Worm (Caenorhabditis elegans) whole organism, mixed stage, embryonic: Measurements from ENCODE around the gene C28F5.1.

Source experiments
- M03D4.4 ChIP-seq: sonication (generic microtip); optimal IDR thresholded peaks from 2 replicates; lab custom pipeline; 2017; ENCODE audit warnings: mild to moderate bottlenecking, missing genetic modification characterization, missing compliant biosample characterization
- bed-3 ChIP-seq: fragments of 200-800 bp; sonication (Bioruptor generic); optimal IDR thresholded peaks from 3 replicates; lab custom pipeline; 2018; ENCODE audit warnings: mild to moderate bottlenecking, missing genetic modification characterization, moderate library complexity, missing compliant biosample characterization
- blmp-1 ChIP-seq: fragments of 150-350 bp; optimal IDR thresholded peaks from 2 replicates; lab custom pipeline; 2014; ENCODE audit warnings: missing biosample characterization, missing genetic modification characterization
- ceh-39 ChIP-seq: fragments of 150-350 bp; optimal IDR thresholded peaks from 2 replicates; lab custom pipeline; 2014; ENCODE audit warnings: missing biosample characterization, missing genetic modification characterization
- ceh-43 ChIP-seq: fragments of 200-800 bp; sonication (Bioruptor generic); optimal IDR thresholded peaks from 2 replicates; lab custom pipeline; 2018; ENCODE audit warnings: mild to moderate bottlenecking, missing genetic modification characterization, moderate library complexity, missing compliant biosample characterization
- ceh-83 ChIP-seq: fragments of 200-800 bp; sonication (Bioruptor generic); optimal IDR thresholded peaks from 2 replicates; lab custom pipeline; 2018; ENCODE audit warnings: mild to moderate bottlenecking, missing genetic modification characterization, missing compliant biosample characterization
- ces-1 ChIP-seq: fragments of 150-350 bp; optimal IDR thresholded peaks from 2 replicates; lab custom pipeline; 2014; ENCODE audit warnings: missing biosample characterization, missing genetic modification reagents, missing genetic modification characterization
- cnd-1 ChIP-seq: fragments of 200-800 bp; sonication (Bioruptor generic); optimal IDR thresholded peaks from 2 replicates; lab custom pipeline; 2018; ENCODE audit warnings: mild to moderate bottlenecking, missing genetic modification characterization, missing compliant biosample characterization
- drap-1 ChIP-seq: fragments of 200-800 bp; sonication (Bioruptor generic); optimal IDR thresholded peaks from 3 replicates; lab custom pipeline; 2018; ENCODE audit warnings: mild to moderate bottlenecking, missing genetic modification characterization, missing compliant biosample characterization
- elt-1 ChIP-seq: sonication (generic microtip); optimal IDR thresholded peaks from 2 replicates; lab custom pipeline; 2017; ENCODE audit warnings: missing genetic modification characterization, mild to moderate bottlenecking, missing compliant biosample characterization, antibody characterized with exemption, moderate library complexity, borderline replicate concordance; ENCODE audit not compliant: insufficient read depth
- elt-3 ChIP-seq: fragments of 150-350 bp; optimal IDR thresholded peaks from 2 replicates; lab custom pipeline; 2014; ENCODE audit warnings: missing biosample characterization, missing genetic modification characterization
- flh-1 ChIP-seq: fragments of 200-800 bp; sonication (Bioruptor generic); optimal IDR thresholded peaks from 2 replicates; lab custom pipeline; 2018; ENCODE audit warnings: mild to moderate bottlenecking, missing genetic modification characterization, moderate library complexity, missing compliant biosample characterization
- ham-2 ChIP-seq: fragments of 200-800 bp; sonication (Bioruptor generic); optimal IDR thresholded peaks from 2 replicates; lab custom pipeline; 2018; ENCODE audit warnings: mild to moderate bottlenecking, missing genetic modification characterization, missing compliant biosample characterization
- hlh-1 ChIP-seq: fragments of 150-350 bp; optimal IDR thresholded peaks from 2 replicates; lab custom pipeline; 2014; ENCODE audit warnings: missing biosample characterization, missing genetic modification reagents, missing genetic modification characterization
- lin-13 ChIP-seq: fragments of 150-350 bp; optimal IDR thresholded peaks from 2 replicates; lab custom pipeline; 2014; ENCODE audit warnings: missing biosample characterization, missing genetic modification characterization
- lin-32 ChIP-seq: fragments of 200-800 bp; sonication (Bioruptor generic); optimal IDR thresholded peaks from 2 replicates; lab custom pipeline; 2018; ENCODE audit warnings: mild to moderate bottlenecking, missing genetic modification characterization, missing compliant biosample characterization
- lsy-2 ChIP-seq: fragments of 150-350 bp; optimal IDR thresholded peaks from 2 replicates; lab custom pipeline; 2014; ENCODE audit warnings: missing biosample characterization, missing genetic modification characterization
- mab-5 ChIP-seq: fragments of 150-350 bp; optimal IDR thresholded peaks from 2 replicates; lab custom pipeline; 2014; ENCODE audit warnings: missing biosample characterization, missing genetic modification characterization
- mep-1 ChIP-seq: fragments of 150-350 bp; optimal IDR thresholded peaks from 2 replicates; lab custom pipeline; 2017; ENCODE audit warnings: missing biosample characterization, missing genetic modification reagents, missing genetic modification characterization, inconsistent platforms
- mls-2 ChIP-seq: sonication (generic microtip); optimal IDR thresholded peaks from 2 replicates; lab custom pipeline; 2016; ENCODE audit warnings: mild to moderate bottlenecking, missing genetic modification characterization, moderate library complexity, missing compliant biosample characterization
- nhr-12 ChIP-seq: fragments of 150-350 bp; optimal IDR thresholded peaks from 2 replicates; lab custom pipeline; 2014; ENCODE audit warnings: missing biosample characterization, missing genetic modification characterization
- nhr-2 ChIP-seq: fragments of 150-350 bp; optimal IDR thresholded peaks from 2 replicates; lab custom pipeline; 2014; ENCODE audit warnings: missing biosample characterization, missing genetic modification characterization
- nhr-237 ChIP-seq: fragments of 150-350 bp; optimal IDR thresholded peaks from 2 replicates; lab custom pipeline; 2014; ENCODE audit warnings: missing biosample characterization, missing genetic modification characterization
- nhr-28 ChIP-seq: fragments of 150-350 bp; optimal IDR thresholded peaks from 2 replicates; lab custom pipeline; 2014; ENCODE audit warnings: missing biosample characterization, missing genetic modification characterization
- nhr-76 ChIP-seq: sonication (generic microtip); optimal IDR thresholded peaks from 2 replicates; lab custom pipeline; 2017; ENCODE audit warnings: missing biosample characterization, missing genetic modification characterization
- pha-4 ChIP-seq: fragments of 150-350 bp; optimal IDR thresholded peaks from 2 replicates; lab custom pipeline; 2018; ENCODE audit warnings: missing biosample characterization, missing genetic modification reagents, missing genetic modification characterization
- sem-2 ChIP-seq: fragments of 200-800 bp; sonication (Bioruptor generic); optimal IDR thresholded peaks from 2 replicates; lab custom pipeline; 2018; ENCODE audit warnings: mild to moderate bottlenecking, missing genetic modification characterization, missing compliant biosample characterization
- snpc-4 ChIP-seq: fragments of 150-350 bp; optimal IDR thresholded peaks from 2 replicates; lab custom pipeline; 2014; ENCODE audit warnings: missing biosample characterization, missing genetic modification characterization
- sptf-1 ChIP-seq: sonication (generic microtip); optimal IDR thresholded peaks from 2 replicates; lab custom pipeline; 2017; ENCODE audit warnings: mild to moderate bottlenecking, missing genetic modification characterization, moderate library complexity, missing compliant biosample characterization
- tbx-8 ChIP-seq: fragments of 200-800 bp; sonication (Bioruptor generic); optimal IDR thresholded peaks from 2 replicates; lab custom pipeline; 2018; ENCODE audit warnings: mild to moderate bottlenecking, missing genetic modification characterization, moderate library complexity, missing compliant biosample characterization
- unc-120 ChIP-seq: sonication (generic microtip); optimal IDR thresholded peaks from 2 replicates; lab custom pipeline; 2017; ENCODE audit warnings: missing genetic modification characterization, missing compliant biosample characterization; ENCODE audit not compliant: poor library complexity, severe bottlenecking
- unc-39 ChIP-seq: fragments of 150-350 bp; optimal IDR thresholded peaks from 2 replicates; lab custom pipeline; 2014; ENCODE audit warnings: missing biosample characterization, missing genetic modification characterization
- unc-62 ChIP-seq: fragments of 150-350 bp; optimal IDR thresholded peaks from 2 replicates; lab custom pipeline; 2014; ENCODE audit warnings: missing biosample characterization, missing genetic modification reagents, missing genetic modification characterization
- zip-8 ChIP-seq: fragments of 150-350 bp; optimal IDR thresholded peaks from 2 replicates; lab custom pipeline; 2014; ENCODE audit warnings: missing biosample characterization, missing genetic modification characterization
- ztf-11 ChIP-seq: fragments of 150-350 bp; optimal IDR thresholded peaks from 2 replicates; lab custom pipeline; 2014; ENCODE audit warnings: missing biosample characterization, missing genetic modification characterization

C28F5.1 gene

DNA sequence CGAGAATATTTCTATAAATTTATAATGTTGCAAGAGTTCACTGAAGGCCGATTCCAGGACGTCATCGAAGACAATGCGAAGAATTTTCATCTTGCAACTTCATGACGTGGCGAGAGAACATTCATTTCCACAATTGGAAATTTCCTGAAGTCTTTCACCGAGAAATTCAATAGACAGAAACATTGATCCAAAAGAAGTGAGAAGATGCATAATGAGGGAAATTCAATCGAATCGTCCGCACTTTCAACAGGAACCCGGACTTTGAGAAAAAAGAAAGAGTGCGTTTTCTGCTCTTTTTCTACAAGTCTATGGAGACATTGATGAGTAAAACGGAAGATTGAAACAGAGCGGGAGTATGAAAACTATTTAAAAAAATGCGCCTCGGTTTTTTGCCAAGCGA, 35.8 kb upstream of the C28F5.1 start:
- TF ChIP-seq mep-1 (tag; lab: Kevin White, UChicago) (no peak), ces-1 (GFP tag; lab: Kevin White, UChicago) (peak; percentile 57)
- TF ChIP-seq, all 35 proteins: peak for 1

DNA sequence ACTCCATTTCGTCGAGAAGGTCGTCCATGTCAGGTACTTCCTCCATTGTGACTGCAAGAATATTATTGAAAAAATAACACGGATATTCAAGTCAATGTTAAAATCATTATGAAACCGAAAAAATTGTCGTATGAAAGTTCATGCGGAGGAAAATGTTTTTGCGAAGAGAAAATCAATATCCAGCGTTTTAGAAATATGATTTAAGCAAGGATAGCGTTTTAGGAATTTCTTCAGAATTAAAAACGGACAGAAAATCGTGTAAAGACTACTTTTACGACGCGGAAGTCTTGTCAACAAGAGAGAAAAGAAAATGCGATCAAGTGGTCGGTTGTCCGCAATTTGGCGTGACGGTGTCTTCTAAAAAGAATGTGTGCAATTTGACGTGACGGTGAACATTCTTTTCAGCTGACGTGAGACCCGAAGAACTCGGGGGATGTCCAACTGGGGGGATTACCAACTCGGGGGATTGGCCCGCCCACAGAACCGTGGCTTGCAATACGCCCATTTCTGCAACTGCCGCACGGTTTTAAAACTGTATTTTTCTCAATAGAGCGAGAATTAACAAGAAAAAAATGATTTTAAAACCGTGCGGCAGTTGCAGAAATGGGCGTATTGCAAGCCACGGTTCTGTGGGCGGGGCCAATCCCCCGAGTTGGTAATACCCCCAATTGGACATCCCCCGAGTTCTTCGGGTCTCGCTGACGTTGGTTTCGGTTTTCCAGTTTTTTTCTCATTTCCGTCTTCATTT, 26.4 kb upstream of the C28F5.1 start, which contains the start of the genes aka-1 and ubc-6:
Gene aka-1 (minus strand): TSS at position 51 of the 748 bp plus-strand sequence.
Gene ubc-6 (plus strand): TSS at position 701 of the 748 bp plus-strand sequence.
- TF ChIP-seq unc-39 (tag; lab: Kevin White, UChicago): no peak
- TF ChIP-seq tbx-8 (GFP tag; lab: Kevin White, UChicago): no peak
- TF ChIP-seq cnd-1 (tag; lab: Kevin White, UChicago): no peak
- no peak for TF ChIP-seq pha-4
- TF ChIP-seq elt-3: no peak
- TF ChIP-seq nhr-237 (tag; lab: Kevin White, UChicago): no peak
- TF ChIP-seq lin-13 (tag; lab: Kevin White, UChicago): peak; percentile 58
- TF ChIP-seq ham-2 (GFP tag; lab: Kevin White, UChicago): peak; percentile 16
- no peak for TF ChIP-seq ceh-83 (GFP tag; lab: Kevin White, UChicago)
- TF ChIP-seq elt-1: no peak
- TF ChIP-seq M03D4.4 (tag; lab: Kevin White, UChicago): peak; percentile 29
- TF ChIP-seq ztf-11: no peak
- TF ChIP-seq mab-5 (tag; lab: Kevin White, UChicago): no peak
- no peak for TF ChIP-seq nhr-12 (tag; lab: Kevin White, UChicago)
- TF ChIP-seq sem-2: no peak
- no peak for TF ChIP-seq flh-1 (GFP tag; lab: Kevin White, UChicago)
- no peak for TF ChIP-seq ceh-43
- TF ChIP-seq snpc-4: no peak
- no peak for TF ChIP-seq hlh-1 (tag; lab: Kevin White, UChicago)
- no peak for TF ChIP-seq bed-3 (GFP tag; lab: Kevin White, UChicago)
- TF ChIP-seq sptf-1 (tag; lab: Kevin White, UChicago): peak; percentile 62
- TF ChIP-seq nhr-28: no peak
- TF ChIP-seq nhr-76 (tag; lab: Kevin White, UChicago): no peak
- TF ChIP-seq mls-2 (tag; lab: Kevin White, UChicago): peak; percentile 22
- TF ChIP-seq blmp-1 (tag; lab: Kevin White, UChicago): no peak
- no peak for TF ChIP-seq nhr-2
- TF ChIP-seq unc-62 (GFP tag; lab: Kevin White, UChicago): no peak
- no peak for TF ChIP-seq zip-8
- peak; percentile 57 for TF ChIP-seq mep-1 (tag; lab: Kevin White, UChicago)
- TF ChIP-seq ceh-39 (tag; lab: Kevin White, UChicago): no peak
- TF ChIP-seq unc-120 (tag; lab: Kevin White, UChicago): peak; percentile 51
- TF ChIP-seq lsy-2 (tag; lab: Kevin White, UChicago): peak; percentile 63
- peak; percentile 40 for TF ChIP-seq drap-1 (GFP tag; lab: Kevin White, UChicago)
- TF ChIP-seq lin-32: no peak
- TF ChIP-seq ces-1 (GFP tag; lab: Kevin White, UChicago): peak; percentile 65
- TF ChIP-seq, all 35 proteins: peak for 10

DNA sequence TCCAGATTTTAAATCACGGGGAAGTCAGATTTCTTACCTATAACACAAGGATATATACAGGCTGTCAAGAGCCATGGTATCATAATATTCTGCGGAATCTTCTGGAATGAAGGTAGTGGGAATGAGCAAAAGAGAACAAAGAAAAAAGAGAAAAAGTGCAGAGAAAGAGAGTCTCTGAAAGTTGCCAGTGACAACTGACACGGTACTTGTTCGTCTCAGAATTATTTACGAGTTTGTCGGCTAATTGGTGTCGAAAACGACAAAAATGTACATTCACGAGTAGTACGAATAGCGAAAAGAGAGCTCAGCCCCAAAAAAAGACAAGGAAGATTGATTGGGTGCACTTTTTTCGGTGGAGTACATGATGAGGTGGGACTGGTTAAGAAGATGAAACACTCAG, 22.1 kb upstream of the C28F5.1 start, which contains the start of gene cah-2:
Gene cah-2 (minus strand): TSS at position 101 of the 400 bp plus-strand sequence.
- no peak for TF ChIP-seq elt-1
- TF ChIP-seq lin-13 (tag; lab: Kevin White, UChicago): no peak
- TF ChIP-seq nhr-2: no peak
- TF ChIP-seq ztf-11: no peak
- no peak for TF ChIP-seq ceh-39 (tag; lab: Kevin White, UChicago)
- no peak for TF ChIP-seq ham-2 (GFP tag; lab: Kevin White, UChicago)
- no peak for TF ChIP-seq unc-120 (tag; lab: Kevin White, UChicago)
- TF ChIP-seq blmp-1 (tag; lab: Kevin White, UChicago): no peak
- no peak for TF ChIP-seq mls-2 (tag; lab: Kevin White, UChicago)
- no peak for TF ChIP-seq flh-1 (GFP tag; lab: Kevin White, UChicago)
- no peak for TF ChIP-seq bed-3 (GFP tag; lab: Kevin White, UChicago)
- no peak for TF ChIP-seq lsy-2 (tag; lab: Kevin White, UChicago)
- no peak for TF ChIP-seq zip-8
- TF ChIP-seq unc-39 (tag; lab: Kevin White, UChicago): no peak
- no peak for TF ChIP-seq elt-3
